Fruit fly (Drosophila melanogaster): Measurements from ENCODE around the gene Pino.

DNA sequence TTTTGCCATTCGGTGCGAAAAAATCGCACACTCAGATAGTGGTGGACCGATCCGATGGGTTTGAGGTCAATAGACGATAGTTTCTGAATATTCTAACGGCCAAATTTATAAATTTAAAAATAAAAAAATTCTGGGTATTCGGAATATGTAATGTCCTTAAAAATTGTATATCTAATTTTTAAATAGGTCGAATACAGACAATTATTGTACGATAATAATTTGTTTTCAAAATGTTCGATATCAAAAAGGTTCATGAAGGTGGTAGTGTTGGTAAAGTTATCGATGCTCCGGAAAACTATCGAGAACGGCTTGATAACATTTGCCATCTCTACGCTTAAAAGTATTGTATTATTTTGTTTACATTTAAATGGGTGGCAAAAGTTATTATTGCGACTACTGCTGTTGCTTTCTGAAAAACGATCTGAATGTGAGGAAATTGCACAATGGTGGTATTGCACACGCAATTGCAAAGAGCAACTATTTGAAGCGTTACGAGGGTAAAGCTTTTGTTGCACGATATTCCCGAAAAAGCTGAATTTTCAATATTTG lies 41.2 kb upstream of the Pino start, which contains the start of the genes CG31922 and Plap:
- no peak for TF ChIP-seq pan (optimal IDR thresholded peaks at IDR 0.05)
- TF ChIP-seq psq (optimal IDR thresholded peaks at IDR 0.05): no peak
- no peak for TF ChIP-seq usp (GFP tag; optimal IDR thresholded peaks at IDR 0.05)
- TF ChIP-seq CG8478 (optimal IDR thresholded peaks at IDR 0.05): no peak
- TF ChIP-seq Dll (optimal IDR thresholded peaks at IDR 0.05): no peak
